ENCODE assay signal across 4 worm cellular contexts in genomic region chrV:9633313-9633712, ce11.
TF ChIP-seq lines count a peak whose summit lies in the region.

TSS of gene col-147 (minus strand) at chrV:9633338.

TF ChIP-seq in whole organism, L1 larva, 84 proteins besides CTCF, POLR2A, EP300 and RAD21 (continues in another document):
- peak; percentile 48 for TF ChIP-seq nhr-90 (tag; optimal IDR thresholded peaks at IDR 0.05; lab: Kevin White, UChicago; ENCODE audit: poor library complexity)
- peak; percentile 22 for TF ChIP-seq tbx-2 (tag; optimal IDR thresholded peaks at IDR 0.05; lab: Kevin White, UChicago)
- peak in 5 of 6 experiments; percentile 10 to 93 (median 74) for TF ChIP-seq elt-3 (tag; optimal IDR thresholded peaks at IDR 0.05; lab: Kevin White, UChicago)
- no peak for TF ChIP-seq lin-15B (tag; optimal IDR thresholded peaks at IDR 0.05; lab: Kevin White, UChicago)
- no peak for TF ChIP-seq ztf-11 (tag; optimal IDR thresholded peaks at IDR 0.05; lab: Kevin White, UChicago)
- TF ChIP-seq mep-1 (tag; optimal IDR thresholded peaks at IDR 0.05; lab: Kevin White, UChicago), result peak; percentile 39
- TF ChIP-seq fos-1 (tag; optimal IDR thresholded peaks at IDR 0.05; lab: Kevin White, UChicago), result peak; percentile 1
- peak; percentile 70 for TF ChIP-seq snu-23 (GFP tag; optimal IDR thresholded peaks at IDR 0.05; lab: Kevin White, UChicago)
- no peak for TF ChIP-seq unc-98 (GFP tag; IDR thresholded peaks at IDR 0.05; lab: Robert Waterston, UW)
- TF ChIP-seq isw-1 (GFP tag; IDR thresholded peaks at IDR 0.05; lab: Robert Waterston, UW), result no peak
- no peak for TF ChIP-seq sptf-1 (tag; optimal IDR thresholded peaks at IDR 0.05; lab: Kevin White, UChicago)
- no peak for TF ChIP-seq nhr-76 (tag; optimal IDR thresholded peaks at IDR 0.05; lab: Kevin White, UChicago)
- TF ChIP-seq efl-1 (optimal IDR thresholded peaks at IDR 0.05; lab: Kevin White, UChicago), result peak in 1 of 2 experiments; percentile 2
- TF ChIP-seq efl-1 (GFP tag; optimal IDR thresholded peaks at IDR 0.05 in 1 of 2; lab: Kevin White, UChicago), result no peak
- peak in 1 of 2 experiments; percentile 43 for TF ChIP-seq lin-35 (GFP tag; optimal IDR thresholded peaks at IDR 0.05; lab: Kevin White, UChicago)
- TF ChIP-seq ztf-4 (tag; optimal IDR thresholded peaks at IDR 0.05; lab: Kevin White, UChicago), result no peak
- TF ChIP-seq ceh-88 (GFP tag; IDR thresholded peaks at IDR 0.05; lab: Robert Waterston, UW), result no peak
- TF ChIP-seq nhr-20 (tag; optimal IDR thresholded peaks at IDR 0.05; lab: Kevin White, UChicago), result peak; percentile 70
- no peak for TF ChIP-seq zag-1 (tag; optimal IDR thresholded peaks at IDR 0.05; lab: Kevin White, UChicago)
- TF ChIP-seq F16B12.6 (tag; optimal IDR thresholded peaks at IDR 0.05; lab: Kevin White, UChicago), result no peak
- peak; percentile 66 for TF ChIP-seq blmp-1 (tag; optimal IDR thresholded peaks at IDR 0.05; lab: Kevin White, UChicago)
- peak; percentile 47 for TF ChIP-seq nhr-71 (tag; optimal IDR thresholded peaks at IDR 0.05; lab: Kevin White, UChicago)
- TF ChIP-seq dsc-1 (tag; optimal IDR thresholded peaks at IDR 0.05; lab: Kevin White, UChicago), result no peak

TF ChIP-seq in whole organism, L2 larva, 48 proteins besides CTCF, POLR2A, EP300 and RAD21 (continues in another document):
- TF ChIP-seq lin-39 (tag; optimal IDR thresholded peaks at IDR 0.05; lab: Kevin White, UChicago), result no peak
- TF ChIP-seq zag-1 (tag; optimal IDR thresholded peaks at IDR 0.05; lab: Kevin White, UChicago), result no peak
- TF ChIP-seq nhr-12 (tag; optimal IDR thresholded peaks at IDR 0.05; lab: Kevin White, UChicago), result no peak
- no peak for TF ChIP-seq alr-1 (tag; optimal IDR thresholded peaks at IDR 0.05; lab: Kevin White, UChicago)
- no peak for TF ChIP-seq snpc-4 (tag; optimal IDR thresholded peaks at IDR 0.05; lab: Kevin White, UChicago)
- peak; percentile 10 for TF ChIP-seq fos-1 (tag; optimal IDR thresholded peaks at IDR 0.05; lab: Kevin White, UChicago)
- no peak for TF ChIP-seq lin-13 (GFP tag; optimal IDR thresholded peaks at IDR 0.05; lab: Kevin White, UChicago)
- TF ChIP-seq unc-55 (GFP tag; optimal IDR thresholded peaks at IDR 0.05; lab: Kevin White, UChicago), result no peak
- TF ChIP-seq sma-9 (GFP tag; optimal IDR thresholded peaks at IDR 0.05; lab: Kevin White, UChicago), result peak; percentile 52
- no peak for TF ChIP-seq sma-9 (tag; optimal IDR thresholded peaks at IDR 0.05; lab: Kevin White, UChicago)
- no peak for TF ChIP-seq unc-39 (tag; optimal IDR thresholded peaks at IDR 0.05; lab: Kevin White, UChicago)
- TF ChIP-seq peb-1 (tag; optimal IDR thresholded peaks at IDR 0.05; lab: Kevin White, UChicago), result no peak
- TF ChIP-seq ama-1 (optimal IDR thresholded peaks at IDR 0.05; lab: Kevin White, UChicago), result no peak
- no peak for TF ChIP-seq egl-27 (tag; optimal IDR thresholded peaks at IDR 0.05; lab: Kevin White, UChicago)
- no peak for TF ChIP-seq lin-11 (tag; optimal IDR thresholded peaks at IDR 0.05; lab: Kevin White, UChicago)
- no peak for TF ChIP-seq nhr-11 (tag; optimal IDR thresholded peaks at IDR 0.05; lab: Kevin White, UChicago)
- no peak for TF ChIP-seq skn-1 (tag; optimal IDR thresholded peaks at IDR 0.05; lab: Kevin White, UChicago)
- no peak for TF ChIP-seq lsy-2 (tag; optimal IDR thresholded peaks at IDR 0.05; lab: Kevin White, UChicago)
- TF ChIP-seq mbf-1 (tag; optimal IDR thresholded peaks at IDR 0.05; lab: Kevin White, UChicago), result no peak
- no peak for TF ChIP-seq ceh-16 (tag; optimal IDR thresholded peaks at IDR 0.05; lab: Kevin White, UChicago)
- TF ChIP-seq ztf-4 (tag; optimal IDR thresholded peaks at IDR 0.05; lab: Kevin White, UChicago), result no peak
- TF ChIP-seq nhr-23 (tag; optimal IDR thresholded peaks at IDR 0.05; lab: Kevin White, UChicago), result no peak
- TF ChIP-seq ztf-11 (tag; optimal IDR thresholded peaks at IDR 0.05; lab: Kevin White, UChicago), result no peak
- no peak for TF ChIP-seq nhr-77 (tag; optimal IDR thresholded peaks at IDR 0.05; lab: Kevin White, UChicago)
- peak; percentile 34 for TF ChIP-seq crh-2 (tag; optimal IDR thresholded peaks at IDR 0.05; lab: Kevin White, UChicago)
- no peak for TF ChIP-seq mdl-1 (tag; optimal IDR thresholded peaks at IDR 0.05; lab: Kevin White, UChicago)

TF ChIP-seq in whole organism, L3 larva, 47 proteins besides CTCF, POLR2A, EP300 and RAD21:
- TF ChIP-seq nhr-23 (tag; optimal IDR thresholded peaks at IDR 0.05; lab: Kevin White, UChicago) (peak; percentile 44), nhr-67 (tag; optimal IDR thresholded peaks at IDR 0.05; lab: Kevin White, UChicago) (no peak), nhr-25 (tag; optimal IDR thresholded peaks at IDR 0.05; lab: Kevin White, UChicago) (peak; percentile 39)

TF ChIP-seq in whole organism, L4 larva, 104 proteins besides CTCF, POLR2A, EP300 and RAD21:
- TF ChIP-seq ceh-32 (tag; optimal IDR thresholded peaks at IDR 0.05; lab: Kevin White, UChicago; ENCODE audit: poor library complexity) (no peak), nhr-28 (tag; optimal IDR thresholded peaks at IDR 0.05; lab: Kevin White, UChicago) (peak; percentile 60), duxl-1 (tag; optimal IDR thresholded peaks at IDR 0.05; lab: Kevin White, UChicago; ENCODE audit: poor library complexity) (no peak), cey-2 (tag; optimal IDR thresholded peaks at IDR 0.05; lab: Kevin White, UChicago; ENCODE audit: borderline replicate concordance, insufficient read depth) (peak; percentile 11), daf-16 (GFP tag; optimal IDR thresholded peaks at IDR 0.05; lab: Kevin White, UChicago) (no peak), daf-16 (tag; optimal IDR thresholded peaks at IDR 0.05; lab: Kevin White, UChicago) (no peak), arid-1 (GFP tag; conservative IDR thresholded peaks at IDR 0.05; lab: Robert Waterston, UW) (no peak), ama-1 (optimal IDR thresholded peaks at IDR 0.05; lab: Kevin White, UChicago) (no peak), dmd-6 (GFP tag; IDR thresholded peaks at IDR 0.05; lab: Robert Waterston, UW) (0 out of 2 replicates have a peak, but pooled peaks have one; percentile 7), unc-62 (GFP tag; optimal IDR thresholded peaks at IDR 0.05 in 1 of 2; lab: Kevin White, UChicago) (peak in 1 of 2 experiments; percentile 83), unc-62 (tag; optimal IDR thresholded peaks at IDR 0.05; lab: Kevin White, UChicago) (no peak), snpc-1.2 (GFP tag; IDR thresholded peaks at IDR 0.05; lab: Robert Waterston, UW) (no peak), ces-1 (GFP tag; optimal IDR thresholded peaks at IDR 0.05; lab: Kevin White, UChicago) (no peak)
TF ChIP-seq in whole organism, L4 larva: peak in this region for 4.

Comparison
In these comparisons a context has a peak if more than half of its experiments do, and no peak if none do; other contexts are left out.
1. Of the 29 proteins assayed by ChIP-seq in both whole organism, L4 larva and whole organism, L1 larva: peak only in whole organism, L4 larva: nhr-28; only in whole organism, L1 larva: fos-1 and mep-1; in both: none; in neither: 25; mixed calls (peak in some experiments, not most) for 1.